Fruit fly (Drosophila melanogaster) whole organism, prepupa: ENCODE results near the gene CG14230.

ENCODE experiments used
- Blimp-1 ChIP-seq: fragments of 200-800 bp; sonication (Bioruptor generic); optimal IDR thresholded peaks from 3 replicates; lab custom pipeline; 2017; ENCODE audit warnings: missing biosample characterization, missing genetic modification characterization, mild to moderate bottlenecking, moderate library complexity, missing genetic modification reagents
- CG10631 ChIP-seq: fragments of 200-800 bp; sonication (Bioruptor generic); optimal IDR thresholded peaks from 2 replicates; lab custom pipeline; 2016; ENCODE audit warnings: missing biosample characterization, missing genetic modification characterization
- CG11294 ChIP-seq: fragments of 200-800 bp; sonication (Bioruptor generic); IDR thresholded peaks from 2 replicates; pipeline ENCODE4 v1.3.6; 2022; ENCODE audit warnings: missing biosample characterization, missing genetic modification characterization
- CG11902 ChIP-seq: fragments of 200-800 bp; sonication (Bioruptor generic); optimal IDR thresholded peaks from 3 replicates; lab custom pipeline; 2016; ENCODE audit warnings: missing biosample characterization, missing genetic modification characterization
- CG15336 ChIP-seq: fragments of 200-800 bp; sonication (Bioruptor generic); IDR thresholded peaks from 2 replicates; pipeline ENCODE4 v1.3.6; 2022; ENCODE audit warnings: missing biosample characterization, missing genetic modification characterization
- CG16779 ChIP-seq: fragments of 200-800 bp; sonication (Bioruptor generic); optimal IDR thresholded peaks from 3 replicates; lab custom pipeline; 2017; ENCODE audit warnings: missing biosample characterization, mild to moderate bottlenecking, missing genetic modification characterization
- CG3032 ChIP-seq: fragments of 200-800 bp; optimal IDR thresholded peaks from 2 replicates; lab custom pipeline; 2019; ENCODE audit warnings: missing biosample characterization, mild to moderate bottlenecking, missing genetic modification characterization, moderate library complexity
- CG32006 ChIP-seq: fragments of 200-800 bp; sonication (Bioruptor generic); optimal IDR thresholded peaks from 3 replicates; lab custom pipeline; 2017; ENCODE audit warnings: missing biosample characterization, mild to moderate bottlenecking, missing genetic modification characterization
- CG34406 ChIP-seq: fragments of 200-800 bp; sonication (Bioruptor generic); optimal IDR thresholded peaks from 3 replicates; lab custom pipeline; 2016; ENCODE audit warnings: missing biosample characterization, missing genetic modification characterization
- CG3919 ChIP-seq: fragments of 200-800 bp; sonication (Bioruptor generic); optimal IDR thresholded peaks from 3 replicates; lab custom pipeline; 2016; ENCODE audit warnings: missing biosample characterization, missing genetic modification characterization
- CG4318 ChIP-seq: fragments of 200-800 bp; sonication (Bioruptor generic); optimal IDR thresholded peaks from 3 replicates; lab custom pipeline; 2017; ENCODE audit warnings: missing biosample characterization, mild to moderate bottlenecking, missing genetic modification characterization
- CG6276 ChIP-seq: fragments of 200-800 bp; sonication (Bioruptor generic); optimal IDR thresholded peaks from 2 replicates; lab custom pipeline; 2017; ENCODE audit warnings: missing biosample characterization, mild to moderate bottlenecking, missing genetic modification characterization
- CG6792 ChIP-seq: fragments of 200-800 bp; sonication (Bioruptor generic); optimal IDR thresholded peaks from 3 replicates; lab custom pipeline; 2016; ENCODE audit warnings: missing biosample characterization, missing genetic modification characterization
- CG7368 ChIP-seq: fragments of 200-800 bp; sonication (Bioruptor generic); optimal IDR thresholded peaks from 3 replicates; lab custom pipeline; 2016; ENCODE audit warnings: missing biosample characterization, missing genetic modification characterization
- CG8119 ChIP-seq: fragments of 200-800 bp; sonication (Bioruptor generic); IDR thresholded peaks from 3 replicates; pipeline ENCODE4 v1.3.6; 2022; ENCODE audit warnings: missing biosample characterization, missing genetic modification characterization
- CG8319 ChIP-seq: fragments of 200-800 bp; sonication (Bioruptor generic); optimal IDR thresholded peaks from 3 replicates; lab custom pipeline; 2016; ENCODE audit warnings: missing biosample characterization, missing genetic modification characterization
- CG9139 ChIP-seq: fragments of 200-800 bp; sonication (Bioruptor generic); optimal IDR thresholded peaks from 3 replicates; lab custom pipeline; 2017; ENCODE audit warnings: missing biosample characterization, mild to moderate bottlenecking, missing genetic modification characterization
- Eip75B ChIP-seq: fragments of 200-800 bp; sonication (Bioruptor generic); optimal IDR thresholded peaks from 3 replicates; lab custom pipeline; 2016; ENCODE audit warnings: missing biosample characterization, missing genetic modification characterization
- Eip78C ChIP-seq: fragments of 200-800 bp; sonication (Bioruptor generic); peaks from one replicate; lab custom pipeline; 2016; ENCODE audit warnings: missing biosample characterization, missing genetic modification characterization
- Eip93F ChIP-seq: fragments of 200-800 bp; sonication (Bioruptor generic); optimal IDR thresholded peaks from 2 replicates; lab custom pipeline; 2016; ENCODE audit warnings: missing biosample characterization, mild to moderate bottlenecking, missing genetic modification characterization
- Ets21C ChIP-seq: fragments of 200-800 bp; sonication (Bioruptor generic); optimal IDR thresholded peaks from 3 replicates; lab custom pipeline; 2016; ENCODE audit warnings: missing biosample characterization, missing genetic modification characterization
- Gug ChIP-seq: fragments of 200-800 bp; sonication (Bioruptor generic); IDR thresholded peaks from 2 replicates; pipeline ENCODE4 v1.3.6; 2022; ENCODE audit warnings: missing biosample characterization, missing genetic modification characterization
- Hr38 ChIP-seq: sonication (Bioruptor generic); optimal IDR thresholded peaks from 2 replicates; lab custom pipeline; 2016; ENCODE audit warnings: missing biosample characterization, missing genetic modification characterization
- Hr39 ChIP-seq: fragments of 200-800 bp; sonication (Bioruptor generic); optimal IDR thresholded peaks from 2 replicates; lab custom pipeline; 2016; ENCODE audit warnings: missing biosample characterization, missing genetic modification characterization
- Hr4 ChIP-seq: fragments of 200-800 bp; sonication (Bioruptor generic); optimal IDR thresholded peaks from 3 replicates; lab custom pipeline; 2016; ENCODE audit warnings: missing biosample characterization, missing genetic modification characterization
- Lpt ChIP-seq: fragments of 200-800 bp; sonication (Bioruptor generic); optimal IDR thresholded peaks from 3 replicates; lab custom pipeline; 2016; ENCODE audit warnings: missing biosample characterization, missing genetic modification characterization
- OdsH ChIP-seq: fragments of 200-800 bp; sonication (Bioruptor generic); optimal IDR thresholded peaks from 3 replicates; lab custom pipeline; 2016; ENCODE audit warnings: missing biosample characterization, missing genetic modification characterization
- Smox ChIP-seq: fragments of 200-800 bp; sonication (Bioruptor generic); optimal IDR thresholded peaks from 3 replicates; lab custom pipeline; 2016; ENCODE audit warnings: missing biosample characterization, missing genetic modification characterization
- Sox14 ChIP-seq: fragments of 200-800 bp; sonication (Bioruptor generic); optimal IDR thresholded peaks from 3 replicates; lab custom pipeline; 2016; ENCODE audit warnings: missing biosample characterization, missing genetic modification characterization
- Sox15 ChIP-seq: fragments of 200-800 bp; sonication (Bioruptor generic); optimal IDR thresholded peaks from 3 replicates; lab custom pipeline; 2016; ENCODE audit warnings: missing biosample characterization, missing genetic modification characterization
- achi ChIP-seq: fragments of 200-800 bp; sonication (Bioruptor generic); optimal IDR thresholded peaks from 3 replicates; lab custom pipeline; 2016; ENCODE audit warnings: missing biosample characterization, missing genetic modification characterization
- cyc ChIP-seq: fragments of 200-800 bp; sonication (Bioruptor generic); optimal IDR thresholded peaks from 3 replicates; lab custom pipeline; 2016; ENCODE audit warnings: missing biosample characterization, missing genetic modification characterization
- dac ChIP-seq: fragments of 200-800 bp; sonication (Bioruptor generic); optimal IDR thresholded peaks from 2 replicates; lab custom pipeline; 2017; ENCODE audit warnings: missing biosample characterization, mild to moderate bottlenecking, missing genetic modification characterization
- dsx ChIP-seq: fragments of 200-800 bp; optimal IDR thresholded peaks from 3 replicates; lab custom pipeline; 2019; ENCODE audit warnings: missing biosample characterization, mild to moderate bottlenecking, missing genetic modification characterization, moderate library complexity; ENCODE audit not compliant: poor library complexity, severe bottlenecking
- eg ChIP-seq: fragments of 200-800 bp; sonication (Bioruptor generic); IDR thresholded peaks from 3 replicates; pipeline ENCODE4 v1.3.6; 2022; ENCODE audit warnings: missing biosample characterization, missing genetic modification characterization
- esn ChIP-seq: fragments of 200-800 bp; sonication (Bioruptor generic); optimal IDR thresholded peaks from 2 replicates; lab custom pipeline; 2016; ENCODE audit warnings: missing biosample characterization, mild to moderate bottlenecking, missing genetic modification characterization, moderate library complexity
- fkh ChIP-seq: fragments of 200-800 bp; sonication (Bioruptor generic); optimal IDR thresholded peaks from 3 replicates; lab custom pipeline; 2017; ENCODE audit warnings: missing biosample characterization, mild to moderate bottlenecking, missing genetic modification characterization, moderate library complexity
- lz ChIP-seq: fragments of 200-800 bp; sonication (Bioruptor generic); optimal IDR thresholded peaks from 3 replicates; lab custom pipeline; 2016; ENCODE audit warnings: missing biosample characterization, missing genetic modification characterization
- pdm3 ChIP-seq: fragments of 200-800 bp; sonication (Bioruptor generic); optimal IDR thresholded peaks from 3 replicates; lab custom pipeline; 2016; ENCODE audit warnings: missing biosample characterization, missing genetic modification characterization
- salr ChIP-seq, 2 experiments: fragments of 200-800 bp; sonication (Bioruptor generic); optimal IDR thresholded peaks; 3 replicates each; lab custom pipeline; 2016 to 2018; ENCODE audit warnings: missing biosample characterization in 2 of 2, missing genetic modification characterization in 2 of 2, mild to moderate bottlenecking in 1 of 2
- spab ChIP-seq: fragments of 200-800 bp; sonication (Bioruptor generic); optimal IDR thresholded peaks from 2 replicates; lab custom pipeline; 2017; ENCODE audit warnings: missing biosample characterization, mild to moderate bottlenecking, missing genetic modification characterization, missing genetic modification reagents
- ss ChIP-seq, 2 experiments: fragments of 200-800 bp; sonication (Bioruptor generic); optimal IDR thresholded peaks; 2 replicates in 1 of 2; 3 replicates in 1 of 2; lab custom pipeline; 2017 to 2018; ENCODE audit warnings: mild to moderate bottlenecking in 2 of 2, missing biosample characterization in 2 of 2, missing genetic modification characterization in 2 of 2, moderate library complexity in 1 of 2
- svp ChIP-seq: fragments of 200-800 bp; sonication (Bioruptor generic); peaks from one replicate; lab custom pipeline; 2016; ENCODE audit warnings: missing biosample characterization, missing genetic modification characterization
- topi ChIP-seq: fragments of 200-800 bp; sonication (Bioruptor generic); optimal IDR thresholded peaks from 3 replicates; lab custom pipeline; 2016; ENCODE audit warnings: missing biosample characterization, missing genetic modification characterization
- vri ChIP-seq: fragments of 200-800 bp; sonication (Bioruptor generic); optimal IDR thresholded peaks from 3 replicates; lab custom pipeline; 2016; ENCODE audit warnings: missing biosample characterization, mild to moderate bottlenecking, missing genetic modification characterization

Gene CG14230

DNA sequence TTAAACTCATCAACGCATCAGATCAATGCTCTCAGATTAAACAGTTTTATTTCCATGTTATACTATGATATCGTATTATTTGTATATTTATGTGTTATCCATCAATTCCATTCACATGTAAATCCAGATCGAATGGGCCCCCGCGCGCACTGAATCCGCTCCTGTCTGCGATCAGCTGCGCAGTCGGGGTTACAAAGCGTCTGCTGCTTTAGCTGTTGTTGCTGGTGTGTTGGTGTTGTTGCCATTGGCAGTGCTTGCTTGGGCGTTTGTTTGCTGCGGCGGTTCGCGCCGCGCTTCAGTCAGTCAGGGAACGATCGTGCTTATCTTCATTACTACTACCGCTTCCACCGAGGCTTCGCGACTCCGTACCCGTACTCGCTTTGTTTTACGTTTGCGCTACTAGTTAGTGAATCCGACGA is 37.0 kb upstream of the CG14230 start, which contains the start of gene Zw (continued):
- peak; percentile 44 for TF ChIP-seq fkh (GFP tag; lab: Kevin White, UChicago)
- TF ChIP-seq CG4318 (GFP tag; lab: Kevin White, UChicago): peak; percentile 17
- TF ChIP-seq CG32006: peak; percentile 55
- no peak for TF ChIP-seq Blimp-1 (GFP tag; lab: Kevin White, UChicago)
- peak; percentile 65 for TF ChIP-seq esn
- peak; percentile 19 for TF ChIP-seq Sox15 (GFP tag; lab: Kevin White, UChicago)
- peak; percentile 91 for TF ChIP-seq svp (GFP tag; lab: Kevin White, UChicago)
- TF ChIP-seq CG10631 (GFP tag; lab: Kevin White, UChicago): no peak
- TF ChIP-seq vri: peak; percentile 55
- TF ChIP-seq CG11294 (GFP tag; lab: Robert Waterston, UW): peak; percentile 34; the same call in 1 of the 2 replicates
- TF ChIP-seq spab (GFP tag; lab: Kevin White, UChicago): peak; percentile 2
- TF ChIP-seq achi: peak; percentile 43
- TF ChIP-seq, all 60 proteins: peak for 52

DNA sequence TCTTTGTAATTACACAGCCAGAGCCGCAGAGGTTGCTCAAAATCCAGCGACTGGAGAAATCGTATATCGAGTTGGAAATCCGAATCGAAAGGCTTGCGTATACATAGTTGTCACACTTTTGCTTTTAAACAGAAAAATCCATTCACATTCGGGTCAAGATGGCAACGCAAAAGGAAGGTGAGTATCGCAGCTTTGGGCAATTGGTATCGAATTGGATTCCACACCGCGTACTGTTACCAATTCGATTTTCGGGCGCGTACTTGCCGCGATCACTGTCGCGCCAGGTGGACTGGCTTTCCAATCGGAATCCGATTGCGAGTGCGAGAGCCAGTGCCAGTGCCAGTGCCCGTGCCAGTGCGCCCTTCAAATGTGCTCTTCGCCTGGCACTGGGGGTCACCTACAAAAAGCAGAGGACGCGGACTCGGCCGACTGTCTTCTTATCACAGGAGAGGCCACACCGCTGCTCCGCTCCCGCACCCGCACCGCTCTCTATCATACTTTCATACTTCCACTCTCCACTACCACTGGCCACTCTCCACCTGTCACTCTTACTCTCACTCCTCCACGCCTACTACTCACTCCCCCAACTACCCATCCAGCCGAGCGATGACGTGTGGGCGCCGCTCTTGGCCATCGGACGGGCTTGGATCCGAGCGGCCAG is 36.4 kb upstream of the CG14230 start:
- TF ChIP-seq dsx (GFP tag; lab: Kevin White, UChicago) (no peak), CG3032 (tag; lab: Kevin White, UChicago) (no peak), Ets21C (GFP tag; lab: Kevin White, UChicago) (no peak), Eip75B (GFP tag; lab: Kevin White, UChicago) (no peak), CG32006 (no peak), CG11294 (GFP tag; lab: Robert Waterston, UW) (no peak), svp (GFP tag; lab: Kevin White, UChicago) (peak; percentile 74), pdm3 (GFP tag; lab: Kevin White, UChicago) (no peak), Sox15 (GFP tag; lab: Kevin White, UChicago) (no peak), dac (no peak), Blimp-1 (GFP tag; lab: Kevin White, UChicago) (peak; percentile 25)
- TF ChIP-seq, all 60 proteins: peak for 2

DNA sequence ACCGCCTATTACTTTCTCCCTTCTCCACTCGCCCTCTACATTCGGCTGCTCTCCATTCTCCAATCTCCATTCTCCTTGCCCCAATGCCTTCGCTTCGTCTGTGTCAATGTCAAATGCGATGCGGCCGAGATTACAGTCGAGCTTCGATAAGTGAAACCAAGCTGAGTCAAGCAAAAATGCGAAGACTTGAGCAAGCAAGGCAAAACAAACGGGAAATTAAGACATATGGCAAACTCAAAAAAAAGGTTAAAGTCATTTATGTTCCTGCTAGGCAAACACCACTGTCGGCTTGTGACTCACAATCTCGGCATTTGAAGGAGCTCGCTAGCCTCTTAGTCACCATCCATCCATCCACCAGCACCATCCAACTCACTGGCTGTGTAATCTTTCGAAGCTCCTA is 35.6 kb upstream of the CG14230 start:
- TF ChIP-seq eg: peak; percentile 97
- TF ChIP-seq Eip78C (GFP tag; lab: Kevin White, UChicago): peak; percentile 100
- TF ChIP-seq spab (GFP tag; lab: Kevin White, UChicago): peak; percentile 95
- TF ChIP-seq fkh (GFP tag; lab: Kevin White, UChicago): no peak
- TF ChIP-seq Gug (GFP tag; lab: Robert Waterston, UW): peak; percentile 97
- TF ChIP-seq CG16779 (tag; lab: Kevin White, UChicago): peak; percentile 95
- peak; percentile 99 for TF ChIP-seq OdsH (GFP tag; lab: Kevin White, UChicago)
- peak; percentile 97 for TF ChIP-seq Hr4 (GFP tag; lab: Kevin White, UChicago)
- peak; percentile 100 for TF ChIP-seq svp (GFP tag; lab: Kevin White, UChicago)
- TF ChIP-seq Hr39 (GFP tag; lab: Kevin White, UChicago): peak; percentile 100
- TF ChIP-seq Lpt: peak; percentile 98
- peak; percentile 99 for TF ChIP-seq lz
- peak; percentile 98 for TF ChIP-seq CG11902 (GFP tag; lab: Kevin White, UChicago)
- peak; percentile 94 for TF ChIP-seq Blimp-1 (GFP tag; lab: Kevin White, UChicago)
- peak; percentile 100 for TF ChIP-seq Sox14 (GFP tag; lab: Kevin White, UChicago)
- peak; percentile 97 for TF ChIP-seq CG15336
- TF ChIP-seq esn: peak; percentile 100
- peak; percentile 99 for TF ChIP-seq CG3919
- TF ChIP-seq CG8319 (GFP tag; lab: Kevin White, UChicago): peak; percentile 98
- peak; percentile 98 for TF ChIP-seq Sox15 (GFP tag; lab: Kevin White, UChicago)
- TF ChIP-seq Smox (GFP tag; lab: Kevin White, UChicago): peak; percentile 99
- TF ChIP-seq CG32006: peak; percentile 97
- TF ChIP-seq CG8119: peak; percentile 97
- peak; percentile 94 to 97 for TF ChIP-seq salr (GFP tag; optimal IDR thresholded peaks at IDR 0.05; lab: Kevin White, UChicago)
- peak; percentile 99 for TF ChIP-seq cyc (GFP tag; lab: Kevin White, UChicago)
- TF ChIP-seq CG7368 (GFP tag; lab: Kevin White, UChicago): peak; percentile 99
- TF ChIP-seq ss (GFP tag; optimal IDR thresholded peaks at IDR 0.05; lab: Kevin White, UChicago): peak; percentile 97 to 98
- TF ChIP-seq CG6792 (GFP tag; lab: Kevin White, UChicago): peak; percentile 99
- TF ChIP-seq dac: peak; percentile 96
- TF ChIP-seq CG3032 (tag; lab: Kevin White, UChicago): peak; percentile 96
- TF ChIP-seq pdm3 (GFP tag; lab: Kevin White, UChicago): peak; percentile 99
- TF ChIP-seq topi (GFP tag; lab: Kevin White, UChicago): peak; percentile 99
- peak; percentile 88 for TF ChIP-seq CG6276
- TF ChIP-seq CG9139 (GFP tag; lab: Kevin White, UChicago): peak; percentile 96
- TF ChIP-seq CG34406 (GFP tag; lab: Kevin White, UChicago): peak; percentile 98
- TF ChIP-seq Hr38 (GFP tag; lab: Kevin White, UChicago): peak; percentile 86
- TF ChIP-seq Eip93F (GFP tag; lab: Kevin White, UChicago): peak; percentile 99
